Fruit fly (Drosophila melanogaster) whole organism, embryonic: Measurements from ENCODE around the gene CG16852.

ENCODE experiments used
- Adf1 ChIP-seq: fragments of 200-800 bp; sonication (Bioruptor generic); IDR thresholded peaks from 2 replicates; pipeline ENCODE4 v1.3.6; 2022; ENCODE audit warnings: missing biosample characterization, missing genetic modification characterization
- Atf3 ChIP-seq: fragments of 200-800 bp; sonication (Bioruptor generic); optimal IDR thresholded peaks from 3 replicates; lab custom pipeline; 2016; ENCODE audit warnings: missing biosample characterization, missing genetic modification characterization
- Bteb2 ChIP-seq: fragments of 200-800 bp; sonication (Bioruptor generic); optimal IDR thresholded peaks from 2 replicates; lab custom pipeline; 2016; ENCODE audit warnings: missing biosample characterization, missing genetic modification characterization
- CG10147 ChIP-seq: fragments of 200-800 bp; sonication (Bioruptor generic); optimal IDR thresholded peaks from 2 replicates; lab custom pipeline; 2019; ENCODE audit warnings: missing biosample characterization, mild to moderate bottlenecking, missing genetic modification characterization, moderate library complexity
- CG11696 ChIP-seq: fragments of 200-800 bp; sonication (Bioruptor generic); IDR thresholded peaks from 2 replicates; pipeline ENCODE4 v1.3.6; 2022; ENCODE audit warnings: missing biosample characterization, missing genetic modification characterization
- CG12071 ChIP-seq: fragments of 200-800 bp; sonication (Bioruptor generic); optimal IDR thresholded peaks from 3 replicates; lab custom pipeline; 2018; ENCODE audit warnings: missing biosample characterization, mild to moderate bottlenecking, missing genetic modification characterization
- CG12236 ChIP-seq: fragments of 200-800 bp; sonication (Bioruptor generic); optimal IDR thresholded peaks from 2 replicates; lab custom pipeline; 2016; ENCODE audit warnings: missing biosample characterization, missing genetic modification characterization
- CG13287 ChIP-seq: fragments of 200-800 bp; sonication (Bioruptor generic); IDR thresholded peaks from 2 replicates; pipeline ENCODE4 v1.3.6; 2022; ENCODE audit warnings: missing biosample characterization, missing genetic modification characterization; ENCODE audit not compliant: partially characterized antibody
- CG13424 ChIP-seq: fragments of 200-800 bp; sonication (Bioruptor generic); optimal IDR thresholded peaks from 2 replicates; lab custom pipeline; 2019; ENCODE audit warnings: missing biosample characterization, mild to moderate bottlenecking, missing genetic modification characterization, moderate library complexity
- CG14860 ChIP-seq: fragments of 200-800 bp; sonication (Bioruptor generic); IDR thresholded peaks from 3 replicates; pipeline ENCODE4 v1.3.6; 2022; ENCODE audit warnings: missing biosample characterization, missing genetic modification characterization; ENCODE audit not compliant: partially characterized antibody
- CG1603 ChIP-seq: fragments of 200-800 bp; sonication (Bioruptor generic); optimal IDR thresholded peaks from 2 replicates; lab custom pipeline; 2019; ENCODE audit warnings: missing biosample characterization, mild to moderate bottlenecking, missing genetic modification characterization, moderate library complexity
- CG17385 ChIP-seq: fragments of 200-800 bp; sonication (Bioruptor generic); optimal IDR thresholded peaks from 3 replicates; lab custom pipeline; 2018; ENCODE audit warnings: missing biosample characterization, mild to moderate bottlenecking, missing genetic modification characterization
- CG18619 ChIP-seq: fragments of 200-800 bp; sonication (Bioruptor generic); optimal IDR thresholded peaks from 3 replicates; lab custom pipeline; 2017; ENCODE audit warnings: missing biosample characterization, mild to moderate bottlenecking, missing genetic modification characterization
- CG2129 ChIP-seq: fragments of 200-800 bp; sonication (Bioruptor generic); IDR thresholded peaks from 2 replicates; pipeline ENCODE4 v1.3.6; 2022; ENCODE audit warnings: missing biosample characterization, missing genetic modification characterization; ENCODE audit not compliant: partially characterized antibody
- CG2678 ChIP-seq: fragments of 200-800 bp; sonication (Bioruptor generic); optimal IDR thresholded peaks from 3 replicates; lab custom pipeline; 2019; ENCODE audit warnings: missing biosample characterization, mild to moderate bottlenecking, missing genetic modification characterization, moderate library complexity
- CG33213 ChIP-seq: fragments of 200-800 bp; sonication (Bioruptor generic); optimal IDR thresholded peaks from 3 replicates; lab custom pipeline; 2016; ENCODE audit warnings: missing biosample characterization, missing genetic modification characterization
- CG33557 ChIP-seq: fragments of 200-800 bp; sonication (Bioruptor generic); optimal IDR thresholded peaks from 2 replicates; lab custom pipeline; 2019; ENCODE audit warnings: missing biosample characterization, mild to moderate bottlenecking, missing genetic modification characterization, moderate library complexity
- CG34224 ChIP-seq: fragments of 200-800 bp; sonication (Bioruptor generic); IDR thresholded peaks from 3 replicates; pipeline ENCODE4 v1.3.6; 2022; ENCODE audit warnings: missing biosample characterization, missing genetic modification characterization; ENCODE audit not compliant: partially characterized antibody
- CG43689 ChIP-seq: fragments of 200-800 bp; sonication (Bioruptor generic); IDR thresholded peaks from 2 replicates; pipeline ENCODE4 v1.3.6; 2022; ENCODE audit warnings: missing biosample characterization, missing genetic modification characterization
- CG6254 ChIP-seq: fragments of 200-800 bp; sonication (Bioruptor generic); optimal IDR thresholded peaks from 3 replicates; lab custom pipeline; 2017; ENCODE audit warnings: mild to moderate bottlenecking, missing biosample characterization, missing genetic modification reagents, missing genetic modification characterization
- CG9876 ChIP-seq: fragments of 200-800 bp; sonication (Bioruptor generic); optimal IDR thresholded peaks from 2 replicates; lab custom pipeline; 2016; ENCODE audit warnings: missing biosample characterization, missing genetic modification characterization
- CoRest ChIP-seq: fragments of 200-800 bp; sonication (Bioruptor generic); optimal IDR thresholded peaks from 3 replicates; lab custom pipeline; 2018; ENCODE audit warnings: missing biosample characterization, mild to moderate bottlenecking, missing genetic modification characterization, moderate library complexity
- Dbx ChIP-seq: fragments of 200-800 bp; sonication (Bioruptor generic); IDR thresholded peaks from 3 replicates; pipeline ENCODE4 v1.3.6; 2022; ENCODE audit warnings: missing biosample characterization, missing genetic modification characterization
- Fer2 ChIP-seq: fragments of 200-800 bp; sonication (Bioruptor generic); optimal IDR thresholded peaks from 2 replicates; lab custom pipeline; 2018; ENCODE audit warnings: missing biosample characterization, mild to moderate bottlenecking, missing genetic modification characterization, moderate library complexity
- HHEX ChIP-seq: fragments of 200-800 bp; sonication (Bioruptor generic); optimal IDR thresholded peaks from 3 replicates; lab custom pipeline; 2017; ENCODE audit warnings: missing biosample characterization, mild to moderate bottlenecking, missing genetic modification characterization, missing genetic modification reagents
- Hmr ChIP-seq: fragments of 200-800 bp; sonication (Bioruptor generic); optimal IDR thresholded peaks from 3 replicates; lab custom pipeline; 2017; ENCODE audit warnings: mild to moderate bottlenecking, missing biosample characterization, missing genetic modification reagents, missing genetic modification characterization
- Nf-YA ChIP-seq: fragments of 200-800 bp; sonication (Bioruptor generic); IDR thresholded peaks from 2 replicates; pipeline ENCODE4 v1.3.6; 2022; ENCODE audit warnings: missing biosample characterization, missing genetic modification characterization
- Oaz ChIP-seq: fragments of 200-800 bp; sonication (Bioruptor generic); IDR thresholded peaks from 2 replicates; pipeline ENCODE4 v1.3.6; 2022; ENCODE audit warnings: missing biosample characterization, missing genetic modification characterization
- Pdp1 ChIP-seq, 2 experiments: fragments of 200-800 bp; sonication (Bioruptor generic); optimal IDR thresholded peaks; 3 replicates each; lab custom pipeline; 2016; ENCODE audit warnings: missing biosample characterization in 2 of 2, missing genetic modification characterization in 2 of 2, mild to moderate bottlenecking in 1 of 2, moderate library complexity in 1 of 2
- Sox102F ChIP-seq: fragments of 200-800 bp; sonication (Bioruptor generic); optimal IDR thresholded peaks from 2 replicates; lab custom pipeline; 2018; ENCODE audit warnings: missing biosample characterization, mild to moderate bottlenecking, missing genetic modification characterization, moderate library complexity
- Stat92E ChIP-seq, 3 experiments: fragments of >200 bp in 2 of 3; fragments of 200-800 bp in 1 of 3; sonication (Bioruptor generic) in 1 of 3; optimal IDR thresholded peaks; 2 replicates each; lab custom pipeline; 2017 to 2019; ENCODE audit warnings: missing biosample characterization in 3 of 3, missing genetic modification characterization in 3 of 3, mild to moderate bottlenecking in 1 of 3, moderate library complexity in 1 of 3
- Vsx1 ChIP-seq: fragments of 200-800 bp; sonication (Bioruptor generic); optimal IDR thresholded peaks from 2 replicates; lab custom pipeline; 2017; ENCODE audit warnings: missing biosample characterization, mild to moderate bottlenecking, missing genetic modification characterization, missing genetic modification reagents
- abd-A ChIP-seq: fragments of 200-800 bp; sonication (Bioruptor generic); optimal IDR thresholded peaks from 3 replicates; lab custom pipeline; 2019; ENCODE audit warnings: missing biosample characterization, mild to moderate bottlenecking, missing genetic modification characterization, moderate library complexity
- ci ChIP-seq: fragments of 200-800 bp; sonication (Bioruptor generic); IDR thresholded peaks from 3 replicates; pipeline ENCODE4 v1.3.6; 2022; ENCODE audit warnings: missing biosample characterization, missing genetic modification characterization
- danr ChIP-seq: fragments of 200-800 bp; sonication (Bioruptor generic); IDR thresholded peaks from 2 replicates; pipeline ENCODE4 v1.3.6; 2022; ENCODE audit warnings: missing biosample characterization, missing genetic modification characterization
- knrl ChIP-seq: fragments of 200-800 bp; sonication (Bioruptor generic); IDR thresholded peaks from 3 replicates; pipeline ENCODE4 v1.3.6; 2022; ENCODE audit warnings: missing biosample characterization, missing genetic modification characterization; ENCODE audit not compliant: partially characterized antibody
- lab ChIP-seq: fragments of 200-800 bp; sonication (Bioruptor generic); optimal IDR thresholded peaks from 3 replicates; lab custom pipeline; 2017; ENCODE audit warnings: missing biosample characterization, missing genetic modification characterization, mild to moderate bottlenecking, moderate library complexity, missing genetic modification reagents
- onecut ChIP-seq: fragments of 200-800 bp; sonication (Bioruptor generic); IDR thresholded peaks from 2 replicates; pipeline ENCODE4 v1.3.6; 2022; ENCODE audit warnings: missing biosample characterization, missing genetic modification characterization
- peb ChIP-seq: fragments of 200-800 bp; sonication (Bioruptor generic); IDR thresholded peaks from 2 replicates; pipeline ENCODE4 v1.3.6; 2022; ENCODE audit warnings: missing biosample characterization, missing genetic modification characterization
- phol ChIP-seq: fragments of 200-800 bp; sonication (Bioruptor generic); optimal IDR thresholded peaks from 3 replicates; lab custom pipeline; 2018; ENCODE audit warnings: missing biosample characterization, mild to moderate bottlenecking, missing genetic modification characterization, moderate library complexity
- rib ChIP-seq: fragments of 200-800 bp; sonication (Bioruptor generic); IDR thresholded peaks from 2 replicates; pipeline ENCODE4 v1.3.6; 2022; ENCODE audit warnings: missing biosample characterization, missing genetic modification characterization
- sd ChIP-seq: fragments of 200-800 bp; sonication (Bioruptor generic); optimal IDR thresholded peaks from 3 replicates; lab custom pipeline; 2018; ENCODE audit warnings: missing biosample characterization, mild to moderate bottlenecking, missing genetic modification characterization, moderate library complexity
- sna ChIP-seq: fragments of 200-800 bp; sonication (Bioruptor generic); IDR thresholded peaks from 2 replicates; pipeline ENCODE4 v1.3.6; 2022; ENCODE audit warnings: missing biosample characterization, missing genetic modification characterization; ENCODE audit not compliant: partially characterized antibody
- sug ChIP-seq: fragments of 200-800 bp; optimal IDR thresholded peaks from 2 replicates; lab custom pipeline; 2019; ENCODE audit warnings: missing biosample characterization, mild to moderate bottlenecking, missing genetic modification characterization, moderate library complexity
- tap ChIP-seq: fragments of 200-800 bp; optimal IDR thresholded peaks from 3 replicates; lab custom pipeline; 2019; ENCODE audit warnings: missing biosample characterization, mild to moderate bottlenecking, missing genetic modification characterization, moderate library complexity
- usp ChIP-seq: fragments of >200 bp; optimal IDR thresholded peaks from 2 replicates; lab custom pipeline; 2017; ENCODE audit warnings: missing biosample characterization, missing genetic modification characterization
- zen2 ChIP-seq: fragments of 200-800 bp; sonication (Bioruptor generic); IDR thresholded peaks from 3 replicates; pipeline ENCODE4 v1.3.6; 2022; ENCODE audit warnings: missing biosample characterization, missing genetic modification characterization; ENCODE audit not compliant: partially characterized antibody

CG16852 gene

dm6 chr2L:13549973-13550458, 9.5 kb downstream of the CG16852 start, which contains the start of gene kuz (continued):
- TF ChIP-seq Fer2 (tag; lab: Kevin White, UChicago) (peak; percentile 19), Nf-YA (GFP tag; lab: Robert Waterston, UW) (0 out of 2 replicates have a peak, but pooled peaks have one; percentile 35), CoRest (peak; percentile 4), phol (peak; percentile 38), CG9876 (peak; percentile 7), Oaz (GFP tag; lab: Robert Waterston, UW) (no peak), HHEX (GFP tag; lab: Kevin White, UChicago) (peak; percentile 15), ci (peak; percentile 81; the same call in 2 of the 3 replicates), CG11696 (GFP tag; lab: Robert Waterston, UW) (no peak), rib (GFP tag; lab: Robert Waterston, UW) (peak; percentile 82; the same call in 1 of the 2 replicates), CG34224 (GFP tag; lab: Robert Waterston, UW) (peak; percentile 51; the same call in 2 of the 3 replicates), CG17385 (GFP tag; lab: Kevin White, UChicago) (peak; percentile 56), onecut (GFP tag; lab: Robert Waterston, UW) (peak; percentile 38; the same call in 1 of the 2 replicates), Adf1 (GFP tag; lab: Robert Waterston, UW) (peak; percentile 27; the same call in 1 of the 2 replicates), CG14860 (GFP tag; lab: Robert Waterston, UW) (0 out of 3 replicates have a peak, but pooled peaks have one; percentile 34), CG10147 (GFP tag; lab: Kevin White, UChicago) (peak; percentile 10), Sox102F (GFP tag; lab: Kevin White, UChicago) (peak; percentile 14), abd-A (tag; lab: Kevin White, UChicago) (peak; percentile 83), CG13287 (GFP tag; lab: Robert Waterston, UW) (peak; percentile 63), danr (GFP tag; lab: Robert Waterston, UW) (no peak), CG12071 (peak; percentile 32), Bteb2 (GFP tag; lab: Kevin White, UChicago) (peak; percentile 8), Atf3 (no peak), usp (GFP tag; lab: Kevin White, UChicago) (no peak), CG43689 (GFP tag; lab: Robert Waterston, UW) (no peak), Hmr (peak; percentile 72), sna (peak; percentile 61), peb (GFP tag; lab: Robert Waterston, UW) (peak; percentile 16; the same call in 1 of the 2 replicates), CG1603 (tag; lab: Kevin White, UChicago) (peak; percentile 65), CG2129 (GFP tag; lab: Robert Waterston, UW) (peak; percentile 15; the same call in 1 of the 2 replicates), Dbx (GFP tag; lab: Robert Waterston, UW) (peak; percentile 64; the same call in 2 of the 3 replicates), CG33557 (GFP tag; lab: Kevin White, UChicago) (peak; percentile 12), sd (tag; lab: Kevin White, UChicago) (peak; percentile 63), CG2678 (peak; percentile 48), Vsx1 (GFP tag; lab: Kevin White, UChicago) (peak; percentile 44), CG12236 (GFP tag; lab: Kevin White, UChicago) (peak; percentile 6), sug (peak; percentile 95), CG13424 (tag; lab: Kevin White, UChicago) (peak; percentile 30), tap (tag; lab: Kevin White, UChicago) (peak; percentile 31), CG6254 (GFP tag; lab: Kevin White, UChicago) (peak; percentile 4), knrl (GFP tag; lab: Robert Waterston, UW) (no peak; the same call in 1 of the 3 replicates), Stat92E (GFP tag; optimal IDR thresholded peaks at IDR 0.05; lab: Kevin White, UChicago) (peak in 1 of 3 experiments; percentile 18), zen2 (GFP tag; lab: Robert Waterston, UW) (no peak; the same call in 1 of the 3 replicates), lab (GFP tag; lab: Kevin White, UChicago) (peak; percentile 61), CG33213 (GFP tag; lab: Kevin White, UChicago) (peak; percentile 49), Pdp1 (GFP tag; optimal IDR thresholded peaks at IDR 0.05; lab: Kevin White, UChicago) (peak in 1 of 2 experiments; percentile 44), CG18619 (GFP tag; lab: Kevin White, UChicago) (peak; percentile 2)
